Fruit fly (Drosophila melanogaster): ENCODE results near the gene Fim.

Gene Fim

dm6 chrX:17297924-17298591, 3.7 kb downstream of the Fim start (continued):
- peak; percentile 81 for TF ChIP-seq oc (tag; optimal IDR thresholded peaks at IDR 0.05)
- TF ChIP-seq sr (GFP tag; IDR thresholded peaks at IDR 0.05) = 0 out of 3 replicates have a peak, but pooled peaks have one; percentile 15
- TF ChIP-seq CG12391 (tag; optimal IDR thresholded peaks at IDR 0.05) = peak; percentile 30
- TF ChIP-seq klu (GFP tag; IDR thresholded peaks at IDR 0.05) = no peak; the same call in 1 of the 2 replicates
- no peak for TF ChIP-seq Mrtf (GFP tag; IDR thresholded peaks at IDR 0.05)
- no peak for TF ChIP-seq tin (GFP tag; optimal IDR thresholded peaks at IDR 0.05)
- TF ChIP-seq cg (GFP tag; optimal IDR thresholded peaks at IDR 0.05) = no peak
- TF ChIP-seq sug (tag; optimal IDR thresholded peaks at IDR 0.05) = no peak
- no peak for TF ChIP-seq cato (GFP tag; optimal IDR thresholded peaks at IDR 0.05; ENCODE audit: borderline replicate concordance)
- no peak for TF ChIP-seq CG18619 (GFP tag; optimal IDR thresholded peaks at IDR 0.05)
- peak; percentile 49 for TF ChIP-seq unpg (GFP tag; optimal IDR thresholded peaks at IDR 0.05)
- no peak for TF ChIP-seq slou (GFP tag; optimal IDR thresholded peaks at IDR 0.05)
- TF ChIP-seq HmgD (GFP tag; optimal IDR thresholded peaks at IDR 0.05) = peak; percentile 21
- TF ChIP-seq CG6654 (GFP tag; optimal IDR thresholded peaks at IDR 0.05) = no peak
- TF ChIP-seq gcm (GFP tag; optimal IDR thresholded peaks at IDR 0.05) = peak; percentile 70
- TF ChIP-seq Xbp1 (GFP tag; optimal IDR thresholded peaks at IDR 0.05) = peak; percentile 2
- TF ChIP-seq CG16815 (GFP tag; optimal IDR thresholded peaks at IDR 0.05) = no peak
- peak in 1 of 2 experiments; percentile 25 for TF ChIP-seq chif (GFP tag; optimal IDR thresholded peaks at IDR 0.05)
- peak; percentile 41 for TF ChIP-seq ATbp (GFP tag; optimal IDR thresholded peaks at IDR 0.05)
- peak; percentile 55 for TF ChIP-seq gem (tag; optimal IDR thresholded peaks at IDR 0.05)
- no peak for TF ChIP-seq kni (GFP tag; optimal IDR thresholded peaks at IDR 0.05)
- peak; percentile 37; the same call in 1 of the 2 replicates for TF ChIP-seq Xrp1 (GFP tag; IDR thresholded peaks at IDR 0.05)
- TF ChIP-seq luna (GFP tag; optimal IDR thresholded peaks at IDR 0.05) = no peak
- no peak for TF ChIP-seq pzg (GFP tag; optimal IDR thresholded peaks at IDR 0.05)
- peak; percentile 1 for TF ChIP-seq NC2α (GFP tag; optimal IDR thresholded peaks at IDR 0.05)
- TF ChIP-seq Oaz (GFP tag; IDR thresholded peaks at IDR 0.05) = no peak
- TF ChIP-seq stc (GFP tag; IDR thresholded peaks at IDR 0.05) = no peak
- TF ChIP-seq Drgx (GFP tag; IDR thresholded peaks at IDR 0.05) = peak; percentile 72
- no peak for TF ChIP-seq CG8290 (GFP tag; optimal IDR thresholded peaks at IDR 0.05)
- peak in 1 of 2 experiments; percentile 44 for TF ChIP-seq CG8290 (tag; optimal IDR thresholded peaks at IDR 0.05)
- peak; percentile 15 for TF ChIP-seq pfk (GFP tag; optimal IDR thresholded peaks at IDR 0.05)
- TF ChIP-seq grau (tag; optimal IDR thresholded peaks at IDR 0.05) = peak; percentile 19
- TF ChIP-seq CG11560 (tag; IDR thresholded peaks at IDR 0.05) = no peak
- no peak for TF ChIP-seq CG13624 (GFP tag; optimal IDR thresholded peaks at IDR 0.05)
- TF ChIP-seq Ssrp (tag; optimal IDR thresholded peaks at IDR 0.05) = peak; percentile 40
- no peak for TF ChIP-seq ssp (GFP tag; IDR thresholded peaks at IDR 0.05)
- no peak for TF ChIP-seq CG2202 (tag; optimal IDR thresholded peaks at IDR 0.05)
- TF ChIP-seq sd (tag; optimal IDR thresholded peaks at IDR 0.05) = no peak
- TF ChIP-seq fd64A (GFP tag; optimal IDR thresholded peaks at IDR 0.05) = no peak
- TF ChIP-seq kah (GFP tag; optimal IDR thresholded peaks at IDR 0.05) = no peak
- no peak for TF ChIP-seq D19A (tag; optimal IDR thresholded peaks at IDR 0.05)
- TF ChIP-seq abd-A (tag; optimal IDR thresholded peaks at IDR 0.05) = no peak
- no peak for TF ChIP-seq CG14667 (GFP tag; IDR thresholded peaks at IDR 0.05)
- TF ChIP-seq cas (GFP tag; IDR thresholded peaks at IDR 0.05) = no peak
- no peak for TF ChIP-seq Gug (GFP tag; IDR thresholded peaks at IDR 0.05)
- TF ChIP-seq toy (GFP tag; IDR thresholded peaks at IDR 0.05) = no peak
- no peak for TF ChIP-seq CG1832 (GFP tag; optimal IDR thresholded peaks at IDR 0.05)
- peak; percentile 38 for TF ChIP-seq twi (tag; optimal IDR thresholded peaks at IDR 0.05)
- TF ChIP-seq zfh1 (GFP tag; IDR thresholded peaks at IDR 0.05) = peak; percentile 58; the same call in 2 of the 3 replicates
- peak; percentile 73 for TF ChIP-seq Ets65A (GFP tag)
- TF ChIP-seq CG15601 (tag; optimal IDR thresholded peaks at IDR 0.05) = no peak

Measured in whole organism, embryonic.